Worm (Caenorhabditis elegans): Measurements from ENCODE around the gene sec-6.

DNA sequence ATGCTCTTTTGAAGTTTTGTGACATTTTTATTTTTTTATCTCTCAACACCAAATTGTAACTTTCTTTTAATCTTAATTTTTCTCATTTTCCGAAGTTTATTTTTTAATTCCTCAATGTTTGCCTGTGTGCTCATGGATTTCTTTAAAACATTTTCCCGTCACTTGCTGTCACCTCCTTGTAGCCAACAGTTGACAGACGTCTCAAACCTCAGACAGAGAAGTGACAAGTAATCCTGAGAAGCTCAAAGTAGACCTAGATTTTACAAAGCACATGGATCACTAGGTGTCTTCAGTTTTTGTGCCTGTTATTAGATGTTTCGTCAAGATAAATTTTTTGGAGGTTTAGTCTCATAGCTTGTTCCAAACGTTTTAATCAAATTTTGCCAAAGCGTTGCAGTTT, 49.6 kb upstream of the sec-6 start:
- TF ChIP-seq ceh-82 (tag; optimal IDR thresholded peaks at IDR 0.05) (no peak), nhr-10 (tag; optimal IDR thresholded peaks at IDR 0.05) (no peak), nhr-21 (tag; optimal IDR thresholded peaks at IDR 0.05) (no peak), ama-1 (optimal IDR thresholded peaks at IDR 0.05) (no peak), blmp-1 (tag; optimal IDR thresholded peaks at IDR 0.05; ENCODE audit: insufficient read depth) (no peak), mdl-1 (tag; optimal IDR thresholded peaks at IDR 0.05) (no peak), mab-5 (tag; optimal IDR thresholded peaks at IDR 0.05) (no peak), nhr-23 (tag; optimal IDR thresholded peaks at IDR 0.05) (no peak), nhr-129 (tag; optimal IDR thresholded peaks at IDR 0.05) (no peak)

Measured in whole organism, L2 larva.